Worm (Caenorhabditis elegans): ENCODE results near the gene aldo-2.

DNA sequence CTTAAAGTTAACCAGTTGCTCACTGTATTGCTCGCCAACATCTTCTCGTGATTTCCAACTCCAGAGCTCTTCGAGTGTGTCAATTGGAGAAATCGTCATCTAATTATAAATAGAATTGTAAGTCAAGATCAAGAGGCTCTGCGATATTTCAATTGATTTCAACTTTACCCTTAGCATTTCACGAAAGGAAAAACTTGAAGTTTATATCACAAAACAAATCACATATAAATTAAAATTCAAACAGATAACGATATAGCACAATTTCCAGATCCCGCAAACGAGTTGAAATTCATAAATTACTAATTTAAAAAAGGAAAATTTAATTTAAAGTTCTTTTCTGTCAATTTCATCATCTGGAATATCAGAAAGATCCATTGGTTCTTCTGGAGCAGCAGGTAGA, 8.0 kb downstream of the aldo-2 start, which contains the start of gene eng-1:
- TF ChIP-seq sptf-1 (tag; optimal IDR thresholded peaks at IDR 0.05) (no peak), nhr-11 (tag; optimal IDR thresholded peaks at IDR 0.05) (no peak), sox-4 (tag; optimal IDR thresholded peaks at IDR 0.05) (no peak), snpc-4 (tag; optimal IDR thresholded peaks at IDR 0.05) (no peak), tlp-1 (tag; optimal IDR thresholded peaks at IDR 0.05) (no peak), nhr-28 (tag; optimal IDR thresholded peaks at IDR 0.05) (no peak), nhr-76 (tag; optimal IDR thresholded peaks at IDR 0.05) (no peak), aly-2 (tag; optimal IDR thresholded peaks at IDR 0.05) (no peak), fos-1 (tag; optimal IDR thresholded peaks at IDR 0.05) (no peak)

All from whole organism, L1 larva.